Fruit fly (Drosophila melanogaster) whole organism, embryonic: Measurements from ENCODE around the gene Syx5.

ENCODE experiments used
- Adf1 ChIP-seq: fragments of 200-800 bp; sonication (Bioruptor generic); IDR thresholded peaks from 2 replicates; pipeline ENCODE4 v1.3.6; 2022; ENCODE audit warnings: missing biosample characterization, missing genetic modification characterization
- Atf-2 ChIP-seq: fragments of 200-800 bp; sonication (Bioruptor generic); optimal IDR thresholded peaks from 2 replicates; lab custom pipeline; 2016; ENCODE audit warnings: missing biosample characterization, missing genetic modification characterization
- Bdp1 ChIP-seq: fragments of 200-800 bp; sonication (Bioruptor generic); optimal IDR thresholded peaks from 3 replicates; lab custom pipeline; 2016; ENCODE audit warnings: missing biosample characterization, missing genetic modification characterization
- CG1024 ChIP-seq: fragments of 200-800 bp; sonication (Bioruptor generic); IDR thresholded peaks from 2 replicates; pipeline ENCODE4 v1.3.6; 2022; ENCODE audit warnings: missing biosample characterization, missing genetic modification characterization
- CG10274 ChIP-seq: fragments of 200-800 bp; sonication (Bioruptor generic); optimal IDR thresholded peaks from 3 replicates; lab custom pipeline; 2017; ENCODE audit warnings: missing biosample characterization, mild to moderate bottlenecking, missing genetic modification characterization
- CG10543 ChIP-seq: fragments of 200-800 bp; sonication (Bioruptor generic); optimal IDR thresholded peaks from 3 replicates; lab custom pipeline; 2017; ENCODE audit warnings: missing biosample characterization, mild to moderate bottlenecking, missing genetic modification characterization, moderate library complexity
- CG10959 ChIP-seq: fragments of 200-800 bp; sonication (Bioruptor generic); IDR thresholded peaks from 2 replicates; pipeline ENCODE4 v1.3.6; 2022; ENCODE audit warnings: missing biosample characterization, missing genetic modification characterization
- CG10979 ChIP-seq: fragments of 200-800 bp; sonication (Bioruptor generic); optimal IDR thresholded peaks from 2 replicates; lab custom pipeline; 2018; ENCODE audit warnings: missing biosample characterization, mild to moderate bottlenecking, missing genetic modification characterization, moderate library complexity
- CG11723 ChIP-seq: fragments of 200-800 bp; sonication (Bioruptor generic); optimal IDR thresholded peaks from 2 replicates; lab custom pipeline; 2017; ENCODE audit warnings: missing biosample characterization, mild to moderate bottlenecking, missing genetic modification characterization
- CG12219 ChIP-seq: fragments of 200-800 bp; sonication (Bioruptor generic); optimal IDR thresholded peaks from 3 replicates; lab custom pipeline; 2018; ENCODE audit warnings: missing biosample characterization, mild to moderate bottlenecking, missing genetic modification characterization
- CG1233 ChIP-seq: fragments of 200-800 bp; sonication (Bioruptor generic); optimal IDR thresholded peaks from 4 replicates; lab custom pipeline; 2018; ENCODE audit warnings: missing biosample characterization, mild to moderate bottlenecking, missing genetic modification characterization
- CG12659 ChIP-seq: fragments of 200-800 bp; sonication (Bioruptor generic); optimal IDR thresholded peaks from 3 replicates; lab custom pipeline; 2017; ENCODE audit warnings: mild to moderate bottlenecking, missing biosample characterization, missing genetic modification reagents, missing genetic modification characterization
- CG15601 ChIP-seq: fragments of 200-800 bp; sonication (Bioruptor generic); optimal IDR thresholded peaks from 3 replicates; lab custom pipeline; 2019; ENCODE audit warnings: missing biosample characterization, mild to moderate bottlenecking, missing genetic modification characterization, moderate library complexity
- CG17912 ChIP-seq: fragments of 200-800 bp; sonication (Bioruptor generic); optimal IDR thresholded peaks from 2 replicates; lab custom pipeline; 2018; ENCODE audit warnings: missing biosample characterization, mild to moderate bottlenecking, missing genetic modification characterization
- CG2712 ChIP-seq: fragments of 200-800 bp; optimal IDR thresholded peaks from 3 replicates; lab custom pipeline; 2019; ENCODE audit warnings: missing biosample characterization, mild to moderate bottlenecking, missing genetic modification characterization, moderate library complexity
- CG2875 ChIP-seq: fragments of 200-800 bp; sonication (Bioruptor generic); optimal IDR thresholded peaks from 2 replicates; lab custom pipeline; 2017; ENCODE audit warnings: missing biosample characterization, mild to moderate bottlenecking, missing genetic modification characterization, missing genetic modification reagents
- CG3995 ChIP-seq: fragments of 200-800 bp; sonication (Bioruptor generic); optimal IDR thresholded peaks from 3 replicates; lab custom pipeline; 2016; ENCODE audit warnings: missing biosample characterization, missing genetic modification characterization
- CoRest ChIP-seq: fragments of 200-800 bp; sonication (Bioruptor generic); optimal IDR thresholded peaks from 3 replicates; lab custom pipeline; 2018; ENCODE audit warnings: missing biosample characterization, mild to moderate bottlenecking, missing genetic modification characterization, moderate library complexity
- Doc3 ChIP-seq: fragments of 200-800 bp; sonication (Bioruptor generic); IDR thresholded peaks from 3 replicates; pipeline ENCODE4 v1.3.6; 2022; ENCODE audit warnings: missing biosample characterization, missing genetic modification characterization; ENCODE audit not compliant: partially characterized antibody
- Dref ChIP-seq: fragments of 200-800 bp; sonication (Bioruptor generic); IDR thresholded peaks from 2 replicates; pipeline ENCODE4 v1.3.6; 2022; ENCODE audit warnings: missing biosample characterization, missing genetic modification characterization
- E2f1 ChIP-seq: fragments of 200-800 bp; sonication (Bioruptor generic); IDR thresholded peaks from 2 replicates; pipeline ENCODE4 v1.3.6; 2022; ENCODE audit warnings: missing biosample characterization, missing genetic modification characterization
- H15 ChIP-seq: fragments of 200-800 bp; sonication (Bioruptor generic); IDR thresholded peaks from 3 replicates; pipeline ENCODE4 v1.3.6; 2022; ENCODE audit warnings: missing biosample characterization, missing genetic modification characterization
- HmgD ChIP-seq: fragments of 200-800 bp; sonication (Bioruptor generic); optimal IDR thresholded peaks from 3 replicates; lab custom pipeline; 2016; ENCODE audit warnings: missing biosample characterization, missing genetic modification characterization
- Hmr ChIP-seq: fragments of 200-800 bp; sonication (Bioruptor generic); optimal IDR thresholded peaks from 3 replicates; lab custom pipeline; 2017; ENCODE audit warnings: mild to moderate bottlenecking, missing biosample characterization, missing genetic modification reagents, missing genetic modification characterization
- MBD-R2 ChIP-seq: fragments of 200-800 bp; sonication (Bioruptor generic); IDR thresholded peaks from 2 replicates; pipeline ENCODE4 v1.3.6; 2022; ENCODE audit warnings: missing biosample characterization, missing genetic modification characterization
- MESR4 ChIP-seq: fragments of 200-800 bp; sonication (Bioruptor generic); optimal IDR thresholded peaks from 2 replicates; lab custom pipeline; 2018; ENCODE audit warnings: missing biosample characterization, mild to moderate bottlenecking, missing genetic modification characterization, moderate library complexity
- Mad ChIP-seq: fragments of 200-800 bp; sonication (Bioruptor generic); optimal IDR thresholded peaks from 2 replicates; lab custom pipeline; 2016; ENCODE audit warnings: missing biosample characterization, missing genetic modification characterization
- Med ChIP-seq: fragments of 200-800 bp; sonication (Bioruptor generic); peaks from one replicate; lab custom pipeline; 2016; ENCODE audit warnings: missing biosample characterization, missing genetic modification characterization, mild to moderate bottlenecking, inconsistent platforms, moderate library complexity
- Meics ChIP-seq: fragments of 200-800 bp; sonication (Bioruptor generic); optimal IDR thresholded peaks from 2 replicates; lab custom pipeline; 2017; ENCODE audit warnings: missing biosample characterization, mild to moderate bottlenecking, missing genetic modification characterization
- Trl ChIP-seq, 3 experiments: fragments of >200 bp in 2 of 3; fragments of 200-800 bp in 1 of 3; sonication (Bioruptor generic) in 1 of 3; optimal IDR thresholded peaks; 2 replicates in 1 of 3; 3 replicates in 2 of 3; lab custom pipeline; 2016 to 2017; ENCODE audit warnings: missing biosample characterization in 1 of 3, missing genetic modification characterization in 1 of 3
- cg ChIP-seq: fragments of 200-800 bp; sonication (Bioruptor generic); optimal IDR thresholded peaks from 3 replicates; lab custom pipeline; 2019; ENCODE audit warnings: missing biosample characterization, mild to moderate bottlenecking, missing genetic modification characterization, moderate library complexity
- crol ChIP-seq: fragments of 200-800 bp; sonication (Bioruptor generic); IDR thresholded peaks from 2 replicates; pipeline ENCODE4 v1.3.6; 2022; ENCODE audit warnings: missing biosample characterization, missing genetic modification characterization
- dm ChIP-seq: fragments of 200-800 bp; sonication (Bioruptor generic); optimal IDR thresholded peaks from 3 replicates; lab custom pipeline; 2016; ENCODE audit warnings: missing biosample characterization, missing genetic modification characterization
- gcm2 ChIP-seq: fragments of 200-800 bp; sonication (Bioruptor generic); optimal IDR thresholded peaks from 2 replicates; lab custom pipeline; 2016; ENCODE audit warnings: missing biosample characterization, missing genetic modification characterization
- gem ChIP-seq: fragments of 200-800 bp; sonication (Bioruptor generic); optimal IDR thresholded peaks from 2 replicates; lab custom pipeline; 2019; ENCODE audit warnings: missing biosample characterization, mild to moderate bottlenecking, missing genetic modification characterization, moderate library complexity
- jigr1 ChIP-seq: fragments of 200-800 bp; sonication (Bioruptor generic); IDR thresholded peaks from 3 replicates; pipeline ENCODE4 v1.3.6; 2022; ENCODE audit warnings: missing biosample characterization, missing genetic modification characterization
- lmd ChIP-seq: fragments of 200-800 bp; sonication (Bioruptor generic); IDR thresholded peaks from 2 replicates; pipeline ENCODE4 v1.3.6; 2022; ENCODE audit warnings: missing biosample characterization, missing genetic modification characterization
- lov ChIP-seq, 2 experiments: fragments of 200-800 bp in 1 of 2; fragments of >200 bp in 1 of 2; sonication (Bioruptor generic) in 1 of 2; IDR thresholded peaks in 1 of 2; optimal IDR thresholded peaks in 1 of 2; 2 replicates in 1 of 2; 3 replicates in 1 of 2; pipeline versions ENCODE4 v1.3.6 to Lab custom; 2017 to 2022; ENCODE audit warnings: missing biosample characterization in 1 of 2, missing genetic modification characterization in 1 of 2
- odd ChIP-seq: fragments of 200-800 bp; sonication (Bioruptor generic); optimal IDR thresholded peaks from 2 replicates; lab custom pipeline; 2017; ENCODE audit warnings: missing biosample characterization, mild to moderate bottlenecking, missing genetic modification characterization
- pho ChIP-seq: fragments of 200-800 bp; sonication (Bioruptor generic); optimal IDR thresholded peaks from 2 replicates; lab custom pipeline; 2016; ENCODE audit warnings: missing biosample characterization, missing genetic modification characterization
- pros ChIP-seq: fragments of 200-800 bp; sonication (Bioruptor generic); optimal IDR thresholded peaks from 3 replicates; lab custom pipeline; 2019; ENCODE audit warnings: missing biosample characterization, mild to moderate bottlenecking, missing genetic modification characterization, moderate library complexity
- ranshi ChIP-seq: fragments of 200-800 bp; sonication (Bioruptor generic); IDR thresholded peaks from 2 replicates; pipeline ENCODE4 v1.3.6; 2022; ENCODE audit warnings: missing biosample characterization, missing genetic modification characterization
- repo ChIP-seq: fragments of 200-800 bp; sonication (Bioruptor generic); optimal IDR thresholded peaks from 2 replicates; lab custom pipeline; 2016; ENCODE audit warnings: missing biosample characterization, missing genetic modification characterization
- rib ChIP-seq: fragments of 200-800 bp; sonication (Bioruptor generic); IDR thresholded peaks from 2 replicates; pipeline ENCODE4 v1.3.6; 2022; ENCODE audit warnings: missing biosample characterization, missing genetic modification characterization
- toy ChIP-seq: fragments of 200-800 bp; sonication (Bioruptor generic); IDR thresholded peaks from 2 replicates; pipeline ENCODE4 v1.3.6; 2022; ENCODE audit warnings: missing biosample characterization, missing genetic modification characterization
- ttk ChIP-seq: fragments of 200-800 bp; sonication (Bioruptor generic); IDR thresholded peaks from 2 replicates; pipeline ENCODE4 v2.1.2; 2022; ENCODE audit warnings: missing biosample characterization, missing genetic modification characterization
- vfl ChIP-seq: fragments of 200-800 bp; sonication (Bioruptor generic); optimal IDR thresholded peaks from 2 replicates; lab custom pipeline; 2016; ENCODE audit warnings: missing biosample characterization, missing genetic modification characterization
- vnd ChIP-seq: fragments of 200-800 bp; sonication (Bioruptor generic); IDR thresholded peaks from 3 replicates; pipeline ENCODE4 v1.3.6; 2022; ENCODE audit warnings: missing biosample characterization, missing genetic modification characterization; ENCODE audit not compliant: partially characterized antibody
- wor ChIP-seq: fragments of 200-800 bp; sonication (Bioruptor generic); IDR thresholded peaks from 2 replicates; pipeline ENCODE4 v1.3.6; 2022; ENCODE audit warnings: missing biosample characterization, missing genetic modification characterization

Syx5 gene

DNA sequence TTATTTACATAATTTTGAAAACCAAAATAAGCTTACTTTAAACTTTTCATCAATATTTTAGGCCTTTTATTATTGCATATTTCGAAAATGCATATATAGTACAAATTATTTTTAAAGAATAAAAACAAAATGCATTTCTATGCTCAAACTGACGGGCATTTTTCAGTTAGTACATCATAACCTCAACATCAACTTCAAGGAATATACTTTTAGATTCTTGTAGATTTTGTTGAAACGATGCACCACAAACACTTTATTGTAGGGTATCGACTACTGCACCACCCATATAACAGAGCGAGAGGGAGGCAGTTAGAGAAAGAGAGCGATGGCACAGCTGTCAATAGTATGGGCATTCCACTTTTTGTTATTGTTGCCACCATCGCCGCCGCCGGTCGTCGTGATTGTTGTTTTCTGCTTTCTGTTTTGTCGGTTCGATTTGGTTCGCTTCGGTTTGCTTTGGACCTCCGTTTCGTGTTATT is 27.3 kb upstream of the Syx5 start (continued):
- TF ChIP-seq HmgD (GFP tag; lab: Kevin White, UChicago), result no peak
- no peak for TF ChIP-seq toy (GFP tag; lab: Robert Waterston, UW)
- TF ChIP-seq vfl (GFP tag; lab: Kevin White, UChicago), result peak; percentile 19
- peak; percentile 99 for TF ChIP-seq CG10274 (GFP tag; lab: Kevin White, UChicago)
- peak; percentile 83 for TF ChIP-seq Meics (GFP tag; lab: Kevin White, UChicago)
- peak; percentile 84 for TF ChIP-seq Mad (GFP tag; lab: Kevin White, UChicago)
- TF ChIP-seq CG11723 (GFP tag; lab: Kevin White, UChicago), result peak; percentile 90
- TF ChIP-seq CG12219, result peak; percentile 91
- no peak for TF ChIP-seq MBD-R2 (GFP tag; lab: Robert Waterston, UW)
- peak; percentile 76 for TF ChIP-seq ttk (GFP tag; lab: Robert Waterston, UW)
- peak; percentile 41 for TF ChIP-seq CG3995 (GFP tag; lab: Kevin White, UChicago)
- TF ChIP-seq E2f1 (GFP tag; lab: Robert Waterston, UW), result peak; percentile 59
- TF ChIP-seq dm, result peak; percentile 52
- TF ChIP-seq lmd, result peak; percentile 85
- peak; percentile 95 for TF ChIP-seq Med (GFP tag; lab: Kevin White, UChicago)
- peak; percentile 86 for TF ChIP-seq Atf-2 (GFP tag; lab: Kevin White, UChicago)
- TF ChIP-seq CG1233 (GFP tag; lab: Kevin White, UChicago), result peak; percentile 88
- TF ChIP-seq Adf1 (GFP tag; lab: Robert Waterston, UW), result no peak
- TF ChIP-seq gcm2 (GFP tag; lab: Kevin White, UChicago), result peak; percentile 66
- TF ChIP-seq CoRest, result peak; percentile 95
- no peak for TF ChIP-seq pros
- TF ChIP-seq MESR4 (GFP tag; lab: Kevin White, UChicago), result peak; percentile 24
- peak; percentile 94 for TF ChIP-seq CG12659 (GFP tag; lab: Kevin White, UChicago)
- TF ChIP-seq ranshi (GFP tag; lab: Robert Waterston, UW), result peak; percentile 69
- TF ChIP-seq cg, result peak; percentile 66
- peak; percentile 85 for TF ChIP-seq Hmr
- TF ChIP-seq lov (optimal IDR thresholded peaks at IDR 0.05; lab: Kevin White, UChicago), result no peak
- no peak; the same call in 2 of the 3 replicates for TF ChIP-seq lov (GFP tag; IDR thresholded peaks at IDR 0.05; lab: Robert Waterston, UW)
- no peak for TF ChIP-seq Doc3 (GFP tag; lab: Robert Waterston, UW)
- peak; percentile 79 for TF ChIP-seq repo (GFP tag; lab: Kevin White, UChicago)
- 0 out of 2 replicates have a peak, but pooled peaks have one; percentile 8 for TF ChIP-seq crol (GFP tag; lab: Robert Waterston, UW)
- peak; percentile 66 for TF ChIP-seq CG10543 (GFP tag; lab: Kevin White, UChicago)
- peak; percentile 96 for TF ChIP-seq CG2712 (tag; lab: Kevin White, UChicago)
- peak; percentile 90 for TF ChIP-seq CG15601 (tag; lab: Kevin White, UChicago)
- peak; percentile 86 for TF ChIP-seq wor (GFP tag; lab: Robert Waterston, UW)
- peak; percentile 45; the same call in 1 of the 2 replicates for TF ChIP-seq rib (GFP tag; lab: Robert Waterston, UW)
- TF ChIP-seq Trl (optimal IDR thresholded peaks at IDR 0.05; lab: Kevin White, UChicago), result peak in 1 of 2 experiments; percentile 24
- TF ChIP-seq Trl (GFP tag; optimal IDR thresholded peaks at IDR 0.05; lab: Kevin White, UChicago), result peak; percentile 87
- peak; percentile 56; the same call in 1 of the 2 replicates for TF ChIP-seq CG1024 (GFP tag; lab: Robert Waterston, UW)
- TF ChIP-seq odd (GFP tag; lab: Kevin White, UChicago), result peak; percentile 92
- TF ChIP-seq pho (GFP tag; lab: Kevin White, UChicago), result peak; percentile 40
- no peak for TF ChIP-seq Dref (GFP tag; lab: Robert Waterston, UW)
- peak; percentile 97 for TF ChIP-seq gem (tag; lab: Kevin White, UChicago)
- TF ChIP-seq jigr1 (GFP tag; lab: Robert Waterston, UW), result peak; percentile 75
- TF ChIP-seq vnd, result no peak
- peak; percentile 92 for TF ChIP-seq CG2875 (GFP tag; lab: Kevin White, UChicago)
- peak; percentile 95 for TF ChIP-seq CG10979 (tag; lab: Kevin White, UChicago)
- TF ChIP-seq CG17912, result peak; percentile 25
- peak; percentile 33; the same call in 1 of the 2 replicates for TF ChIP-seq CG10959 (GFP tag; lab: Robert Waterston, UW)
- TF ChIP-seq H15 (GFP tag; lab: Robert Waterston, UW), result peak; percentile 74; the same call in 2 of the 3 replicates
- TF ChIP-seq Bdp1 (GFP tag; lab: Kevin White, UChicago), result peak; percentile 56
